Fruit fly (Drosophila melanogaster) whole organism, pupa: ENCODE results near the gene Spps.

Experiments
- CG10348 ChIP-seq: fragments of 200-800 bp; sonication (Bioruptor generic); IDR thresholded peaks from 2 replicates; pipeline ENCODE4 v1.3.6; 2022; ENCODE audit warnings: missing biosample characterization, missing genetic modification characterization
- CG12605 ChIP-seq: fragments of 200-800 bp; sonication (Bioruptor generic); IDR thresholded peaks from 2 replicates; pipeline ENCODE4 v1.3.6; 2022; ENCODE audit warnings: missing biosample characterization, missing genetic modification characterization
- CG15710 ChIP-seq: fragments of 200-800 bp; sonication (Bioruptor generic); optimal IDR thresholded peaks from 2 replicates; lab custom pipeline; 2018; ENCODE audit warnings: missing biosample characterization, mild to moderate bottlenecking, missing genetic modification characterization, moderate library complexity
- CG32121 ChIP-seq: fragments of 200-800 bp; sonication (Bioruptor generic); IDR thresholded peaks from 2 replicates; pipeline ENCODE4 v1.3.6; 2022; ENCODE audit warnings: missing biosample characterization, missing genetic modification characterization
- CG4496 ChIP-seq: fragments of 200-800 bp; sonication (Bioruptor generic); IDR thresholded peaks from 3 replicates; pipeline ENCODE4 v1.3.6; 2022; ENCODE audit warnings: missing biosample characterization, missing genetic modification characterization
- CG8159 ChIP-seq: fragments of 200-800 bp; sonication (Bioruptor generic); optimal IDR thresholded peaks from 3 replicates; lab custom pipeline; 2018; ENCODE audit warnings: missing biosample characterization, mild to moderate bottlenecking, missing genetic modification characterization, moderate library complexity
- CG8301 ChIP-seq: fragments of 200-800 bp; sonication (Bioruptor generic); optimal IDR thresholded peaks from 2 replicates; lab custom pipeline; 2018; ENCODE audit warnings: missing biosample characterization, mild to moderate bottlenecking, missing genetic modification characterization
- CG9948 ChIP-seq: fragments of 200-800 bp; sonication (Bioruptor generic); optimal IDR thresholded peaks from 2 replicates; lab custom pipeline; 2018; ENCODE audit warnings: missing biosample characterization, mild to moderate bottlenecking, missing genetic modification characterization, moderate library complexity
- EcR ChIP-seq: fragments of 200-800 bp; sonication (Bioruptor generic); optimal IDR thresholded peaks from 3 replicates; lab custom pipeline; 2019; ENCODE audit warnings: missing biosample characterization, missing genetic modification characterization, mild to moderate bottlenecking, moderate library complexity, missing genetic modification reagents
- Pif1A ChIP-seq: fragments of 200-800 bp; sonication (Bioruptor generic); optimal IDR thresholded peaks from 3 replicates; lab custom pipeline; 2016; ENCODE audit warnings: missing biosample characterization, missing genetic modification characterization
- Pif1B ChIP-seq: fragments of 200-800 bp; sonication (Bioruptor generic); optimal IDR thresholded peaks from 3 replicates; lab custom pipeline; 2016; ENCODE audit warnings: missing biosample characterization, missing genetic modification characterization
- Snoo ChIP-seq: fragments of 200-800 bp; sonication (Bioruptor generic); optimal IDR thresholded peaks from 3 replicates; lab custom pipeline; 2017; ENCODE audit warnings: missing biosample characterization, mild to moderate bottlenecking, missing genetic modification characterization, inconsistent platforms
- fd96Ca ChIP-seq: fragments of 200-800 bp; sonication (Bioruptor generic); IDR thresholded peaks from 3 replicates; pipeline ENCODE4 v1.3.6; 2022; ENCODE audit warnings: missing biosample characterization, missing genetic modification characterization

DNA sequence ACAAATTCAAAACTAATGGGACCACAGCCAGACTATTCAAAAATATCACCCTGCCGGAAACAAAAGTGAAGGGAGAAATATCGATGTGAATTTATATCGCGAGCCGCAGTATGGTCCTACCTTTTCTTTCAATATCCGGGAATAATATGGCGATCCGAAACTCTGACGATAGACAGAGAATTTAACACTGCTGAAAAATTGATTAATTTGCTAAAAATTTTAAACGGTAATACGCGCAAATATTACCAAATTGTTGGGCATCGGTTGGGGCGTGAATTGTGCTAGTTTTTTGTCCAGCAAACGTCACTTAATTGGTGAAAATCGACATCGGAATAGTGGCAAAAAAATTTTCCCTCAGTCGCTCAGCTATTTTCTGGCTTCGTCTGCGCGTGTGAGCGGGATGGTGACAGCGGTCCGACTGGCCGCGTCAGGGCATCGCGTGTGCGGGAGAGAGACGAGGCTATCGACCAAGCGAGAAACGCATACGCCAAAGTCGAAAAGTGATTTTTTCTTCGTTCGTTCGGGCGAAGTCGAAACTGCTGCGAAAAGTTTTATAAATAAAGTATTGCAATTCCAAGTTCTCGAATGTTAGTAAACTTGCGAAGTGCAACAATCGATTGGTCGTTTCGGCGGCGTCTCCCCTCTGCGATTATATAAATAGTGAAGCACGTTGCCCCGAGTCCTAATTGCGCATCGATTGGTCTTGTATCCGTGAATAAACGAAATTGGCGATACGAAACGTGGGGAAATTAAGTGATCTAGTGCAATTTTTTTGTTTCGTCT is 3.9 kb upstream of the Spps start, which contains the start of gene mask:
- TF ChIP-seq Pif1A (GFP tag; lab: Kevin White, UChicago): peak; percentile 30
- no peak for TF ChIP-seq CG9948 (tag; lab: Kevin White, UChicago)
- TF ChIP-seq CG8301 (tag; lab: Kevin White, UChicago): no peak
- peak; percentile 81 for TF ChIP-seq Snoo (tag; lab: Kevin White, UChicago)
- TF ChIP-seq Pif1B (GFP tag; lab: Kevin White, UChicago): no peak
- TF ChIP-seq EcR (GFP tag; lab: Kevin White, UChicago): no peak
- TF ChIP-seq CG10348 (GFP tag; lab: Robert Waterston, UW): no peak
- TF ChIP-seq CG8159: peak; percentile 33
- no peak for TF ChIP-seq fd96Ca (GFP tag; lab: Robert Waterston, UW)
- TF ChIP-seq CG15710 (tag; lab: Kevin White, UChicago): peak; percentile 43
- TF ChIP-seq CG4496 (GFP tag; lab: Robert Waterston, UW): peak; percentile 75
- 0 out of 2 replicates have a peak, but pooled peaks have one; percentile 6 for TF ChIP-seq CG12605
- no peak for TF ChIP-seq CG32121 (GFP tag; lab: Robert Waterston, UW)
